Worm (Caenorhabditis elegans) whole organism, L1 larva: ENCODE results near the gene M176.10.

Experiments used
- C04F5.9 ChIP-seq: sonication (generic microtip); optimal IDR thresholded peaks from 2 replicates; lab custom pipeline; 2016; ENCODE audit warnings: missing genetic modification characterization, missing compliant biosample characterization
- Y116A8C.19 ChIP-seq: sonication (generic microtip); optimal IDR thresholded peaks from 2 replicates; lab custom pipeline; 2016; ENCODE audit warnings: missing compliant biosample characterization, missing genetic modification characterization, borderline replicate concordance
- blmp-1 ChIP-seq: fragments of 150-350 bp; optimal IDR thresholded peaks from 2 replicates; lab custom pipeline; 2014; ENCODE audit warnings: missing biosample characterization, missing genetic modification characterization
- ceh-82 ChIP-seq, 3 experiments: fragments of 150-350 bp in 1 of 3; sonication (generic microtip) in 2 of 3; optimal IDR thresholded peaks; 2 replicates each; lab custom pipeline; 2014 to 2017; ENCODE audit warnings: missing biosample characterization in 3 of 3, missing genetic modification characterization in 3 of 3
- dpl-1 ChIP-seq, 3 experiments: fragments of 150-350 bp in 2 of 3; sonication (generic microtip) in 1 of 3; optimal IDR thresholded peaks; 2 replicates each; lab custom pipeline; 2014 to 2017; ENCODE audit warnings: missing biosample characterization in 3 of 3, missing genetic modification characterization in 3 of 3, missing genetic modification reagents in 3 of 3
- efl-1 ChIP-seq, 4 experiments: fragments of 150-350 bp; optimal IDR thresholded peaks in 3 of 4; peaks in 1 of 4; 1 replicate in 1 of 4; 2 replicates in 3 of 4; lab custom pipeline; 2014; ENCODE audit warnings: missing biosample characterization in 2 of 4, missing genetic modification characterization in 2 of 4, missing genetic modification reagents in 2 of 4
- elt-2 ChIP-seq: sonication (generic microtip); optimal IDR thresholded peaks from 2 replicates; lab custom pipeline; 2016; ENCODE audit warnings: missing genetic modification characterization, mild to moderate bottlenecking, inconsistent platforms, missing compliant biosample characterization, missing genetic modification reagents
- elt-3 ChIP-seq, 6 experiments: fragments of 150-350 bp in 1 of 6; sonication (generic microtip); optimal IDR thresholded peaks; 2 replicates each; lab custom pipeline; 2017 to 2018; ENCODE audit warnings: missing biosample characterization in 6 of 6, missing genetic modification characterization in 6 of 6, inconsistent platforms in 1 of 6
- ets-5 ChIP-seq: fragments of 200-800 bp; sonication (Bioruptor generic); IDR thresholded peaks from 2 replicates; pipeline ENCODE4 v1.3.6; 2022; ENCODE audit warnings: missing genetic modification characterization, missing compliant biosample characterization
- fkh-10 ChIP-seq: sonication (generic microtip); optimal IDR thresholded peaks from 2 replicates; lab custom pipeline; 2017; ENCODE audit warnings: missing biosample characterization, missing genetic modification reagents, missing genetic modification characterization
- fkh-4 ChIP-seq: sonication (generic microtip); optimal IDR thresholded peaks from 2 replicates; lab custom pipeline; 2016; ENCODE audit warnings: missing compliant biosample characterization, missing genetic modification characterization, borderline replicate concordance
- fos-1 ChIP-seq: fragments of 150-350 bp; optimal IDR thresholded peaks from 2 replicates; lab custom pipeline; 2014; ENCODE audit warnings: missing biosample characterization, missing genetic modification characterization
- grh-1 ChIP-seq: fragments of 200-800 bp; sonication (Bioruptor generic); IDR thresholded peaks from 2 replicates; pipeline ENCODE4 v1.3.6; 2022; ENCODE audit warnings: missing genetic modification reagents, missing genetic modification characterization, missing compliant biosample characterization
- hlh-17 ChIP-seq: fragments of 200-800 bp; sonication (Bioruptor generic); optimal IDR thresholded peaks from 2 replicates; lab custom pipeline; 2018; ENCODE audit warnings: missing genetic modification characterization, mild to moderate bottlenecking, missing compliant biosample characterization, moderate library complexity, borderline replicate concordance
- irx-1 ChIP-seq: sonication (generic microtip); optimal IDR thresholded peaks from 2 replicates; lab custom pipeline; 2016; ENCODE audit warnings: missing genetic modification characterization, missing compliant biosample characterization
- lin-14 ChIP-seq: fragments of 200-800 bp; sonication (Bioruptor generic); optimal IDR thresholded peaks from 2 replicates; lab custom pipeline; 2018; ENCODE audit warnings: mild to moderate bottlenecking, missing genetic modification characterization, moderate library complexity, missing compliant biosample characterization
- mab-9 ChIP-seq: fragments of 200-800 bp; sonication (Bioruptor generic); IDR thresholded peaks from 2 replicates; pipeline ENCODE4 v1.3.6; 2022; ENCODE audit warnings: missing genetic modification reagents, missing genetic modification characterization, missing compliant biosample characterization
- nhr-19 ChIP-seq: fragments of 200-800 bp; sonication (Bioruptor generic); conservative IDR thresholded peaks from 2 replicates; pipeline ENCODE4 v1.3.6; 2022; ENCODE audit warnings: missing genetic modification characterization, missing compliant biosample characterization
- nhr-20 ChIP-seq: sonication (generic microtip); optimal IDR thresholded peaks from 2 replicates; lab custom pipeline; 2016; ENCODE audit warnings: mild to moderate bottlenecking, missing genetic modification characterization, missing compliant biosample characterization
- nhr-28 ChIP-seq: fragments of 150-350 bp; optimal IDR thresholded peaks from 2 replicates; lab custom pipeline; 2014; ENCODE audit warnings: missing biosample characterization, missing genetic modification characterization
- nhr-77 ChIP-seq: fragments of 150-350 bp; optimal IDR thresholded peaks from 2 replicates; lab custom pipeline; 2014; ENCODE audit warnings: missing biosample characterization, missing genetic modification characterization
- nhr-85 ChIP-seq: sonication (generic microtip); peaks from one replicate; lab custom pipeline; 2016; ENCODE audit warnings: missing genetic modification characterization, inconsistent platforms, missing compliant biosample characterization
- skn-1 ChIP-seq: fragments of 150-350 bp; optimal IDR thresholded peaks from 2 replicates; lab custom pipeline; 2014; ENCODE audit warnings: missing biosample characterization, missing genetic modification characterization
- snpc-4 ChIP-seq: fragments of 150-350 bp; optimal IDR thresholded peaks from 2 replicates; lab custom pipeline; 2014; ENCODE audit warnings: missing biosample characterization, missing genetic modification characterization
- sox-4 ChIP-seq: sonication (generic microtip); optimal IDR thresholded peaks from 2 replicates; lab custom pipeline; 2016; ENCODE audit warnings: missing genetic modification characterization, missing compliant biosample characterization
- sup-37 ChIP-seq: fragments of 200-800 bp; sonication (Bioruptor generic); optimal IDR thresholded peaks from 2 replicates; lab custom pipeline; 2018; ENCODE audit warnings: mild to moderate bottlenecking, missing genetic modification characterization, missing compliant biosample characterization
- unc-30 ChIP-seq: sonication (generic microtip); optimal IDR thresholded peaks from 2 replicates; lab custom pipeline; 2017; ENCODE audit warnings: missing biosample characterization, missing genetic modification characterization
- unc-98 ChIP-seq: fragments of 200-800 bp; sonication (Bioruptor generic); IDR thresholded peaks from 2 replicates; pipeline ENCODE4 v1.3.6; 2022; ENCODE audit warnings: missing genetic modification characterization, missing compliant biosample characterization
- vab-15 ChIP-seq: sonication (generic microtip); optimal IDR thresholded peaks from 2 replicates; lab custom pipeline; 2017; ENCODE audit warnings: missing genotype, mild to moderate bottlenecking, missing genetic modification characterization, missing compliant biosample characterization
- zag-1 ChIP-seq: fragments of 150-350 bp; optimal IDR thresholded peaks from 2 replicates; lab custom pipeline; 2014; ENCODE audit warnings: missing biosample characterization, missing genetic modification characterization
- zip-4 ChIP-seq: fragments of 200-800 bp; sonication (Bioruptor generic); optimal IDR thresholded peaks from 2 replicates; lab custom pipeline; 2018; ENCODE audit warnings: mild to moderate bottlenecking, missing genetic modification characterization, moderate library complexity, missing compliant biosample characterization
- ztf-11 ChIP-seq, 2 experiments: sonication (generic microtip); optimal IDR thresholded peaks; 2 replicates each; lab custom pipeline; 2016 to 2017; ENCODE audit warnings: missing genetic modification characterization in 2 of 2, missing biosample characterization in 1 of 2, missing compliant biosample characterization in 1 of 2

M176.10 gene

ce11 chrII:9436009-9436408 lies 10.0 kb upstream of the M176.10 start, which contains the start of gene kin-16:
Gene kin-16 (minus strand): TSS chrII:9436109.
- TF ChIP-seq nhr-85 (tag; lab: Kevin White, UChicago) (peak; percentile 52), blmp-1 (tag; lab: Kevin White, UChicago) (peak; percentile 30), nhr-20 (tag; lab: Kevin White, UChicago) (peak; percentile 23), elt-3 (tag; optimal IDR thresholded peaks at IDR 0.05; lab: Kevin White, UChicago) (peak in 1 of 6 experiments; percentile 46), mab-9 (no peak)

- TF ChIP-seq efl-1 (optimal IDR thresholded peaks at IDR 0.05; lab: Kevin White, UChicago) (no peak), efl-1 (GFP tag; optimal IDR thresholded peaks at IDR 0.05 in 1 of 2; lab: Kevin White, UChicago) (peak in 1 of 2 experiments; percentile 59), zip-4 (GFP tag; lab: Kevin White, UChicago) (no peak), sox-4 (tag; lab: Kevin White, UChicago) (no peak), ztf-11 (tag; optimal IDR thresholded peaks at IDR 0.05; lab: Kevin White, UChicago) (no peak), unc-30 (no peak)
These were observed 7.6 kb upstream of the M176.10 start, which contains the start of gene kin-15 for ce11 chrII:9433609-9434008. Gene kin-15 (minus strand): TSS chrII:9433709.

ce11 chrII:9431119-9431518 lies 5.1 kb upstream of the M176.10 start:
- TF ChIP-seq vab-15 (tag; lab: Kevin White, UChicago) (no peak), lin-14 (GFP tag; lab: Kevin White, UChicago) (peak; percentile 58), fkh-10 (GFP tag; lab: Kevin White, UChicago) (peak; percentile 33)

- peak; percentile 42 for TF ChIP-seq lin-14 (GFP tag; lab: Kevin White, UChicago)
- no peak for TF ChIP-seq dpl-1 (GFP tag; optimal IDR thresholded peaks at IDR 0.05; lab: Kevin White, UChicago)
These were observed 1.7 kb upstream of the M176.10 start, which contains the start of gene M176.5 for ce11 chrII:9427644-9428043. Gene M176.5 (minus strand): TSS chrII:9427744.

- TF ChIP-seq snpc-4 (tag; lab: Kevin White, UChicago) = no peak
- TF ChIP-seq fos-1 (tag; lab: Kevin White, UChicago) = no peak
- no peak for TF ChIP-seq Y116A8C.19 (tag; lab: Kevin White, UChicago)
- TF ChIP-seq elt-2 (tag; lab: Kevin White, UChicago) = no peak
These were observed 4.0 kb downstream of the M176.10 start, which contains the start of gene M176.11 for ce11 chrII:9421969-9422368. Gene M176.11 (plus strand): TSS chrII:9422269.

- peak; percentile 18 for TF ChIP-seq elt-2 (tag; lab: Kevin White, UChicago)
- no peak for TF ChIP-seq nhr-19
These were observed 7.0 kb downstream of the M176.10 start for ce11 chrII:9418843-9419532.

ce11 chrII:9418065-9418567 lies 7.9 kb downstream of the M176.10 start, which contains the start of the genes M176.4 and M176.16:
Gene M176.4 (plus strand): TSS chrII:9418365.
Gene M176.16 (plus strand): TSS chrII:9418517.
- TF ChIP-seq elt-3 (tag; optimal IDR thresholded peaks at IDR 0.05; lab: Kevin White, UChicago) (no peak), nhr-85 (tag; lab: Kevin White, UChicago) (peak; percentile 3), efl-1 (optimal IDR thresholded peaks at IDR 0.05; lab: Kevin White, UChicago) (no peak), efl-1 (GFP tag; optimal IDR thresholded peaks at IDR 0.05 in 1 of 2; lab: Kevin White, UChicago) (peak in 1 of 2 experiments; percentile 52)

ce11 chrII:9416381-9417276 lies 9.3 kb downstream of the M176.10 start, which contains the start of the genes gss-1 and chch-3:
Gene gss-1 (minus strand): TSS chrII:9416431.
Gene chch-3 (plus strand): TSS chrII:9417013.
- TF ChIP-seq ceh-82 (tag; optimal IDR thresholded peaks at IDR 0.05; lab: Kevin White, UChicago) (peak; percentile 55 to 67 (median 67)), nhr-77 (tag; lab: Kevin White, UChicago) (peak; percentile 7), zag-1 (tag; lab: Kevin White, UChicago) (no peak), ets-5 (GFP tag; lab: Robert Waterston, UW) (no peak), sup-37 (GFP tag; lab: Kevin White, UChicago) (no peak), nhr-28 (tag; lab: Kevin White, UChicago) (no peak), nhr-19 (peak; percentile 77), fkh-4 (tag; lab: Kevin White, UChicago) (no peak), irx-1 (tag; lab: Kevin White, UChicago) (no peak), unc-98 (GFP tag; lab: Robert Waterston, UW) (no peak), skn-1 (tag; lab: Kevin White, UChicago) (peak; percentile 68), grh-1 (peak; percentile 49; the same call in 1 of the 2 replicates), fkh-10 (GFP tag; lab: Kevin White, UChicago) (no peak), C04F5.9 (tag; lab: Kevin White, UChicago) (peak; percentile 24), hlh-17 (GFP tag; lab: Kevin White, UChicago) (no peak)
